Worm (Caenorhabditis elegans) whole organism, L1 larva: ENCODE measurements around the gene C27D8.3.

Experiments used
- C16A3.4 ChIP-seq: fragments of 150-350 bp; optimal IDR thresholded peaks from 2 replicates; lab custom pipeline; 2014; ENCODE audit warnings: missing biosample characterization, missing genetic modification characterization
- C34B4.2 ChIP-seq: sonication (generic microtip); optimal IDR thresholded peaks from 2 replicates; lab custom pipeline; 2017; ENCODE audit warnings: mild to moderate bottlenecking, missing genetic modification characterization, missing compliant biosample characterization
- aha-1 ChIP-seq: fragments of 150-350 bp; optimal IDR thresholded peaks from 2 replicates; lab custom pipeline; 2014; ENCODE audit warnings: missing biosample characterization, missing genetic modification characterization
- alr-1 ChIP-seq: fragments of 200-800 bp; sonication (Bioruptor generic); optimal IDR thresholded peaks from 2 replicates; lab custom pipeline; 2018; ENCODE audit warnings: borderline replicate concordance, mild to moderate bottlenecking, missing genetic modification characterization, missing compliant biosample characterization
- ces-1 ChIP-seq: fragments of 150-350 bp; optimal IDR thresholded peaks from 2 replicates; lab custom pipeline; 2014; ENCODE audit warnings: missing biosample characterization, missing genetic modification reagents, missing genetic modification characterization
- dpl-1 ChIP-seq, 3 experiments: fragments of 150-350 bp in 2 of 3; sonication (generic microtip) in 1 of 3; optimal IDR thresholded peaks; 2 replicates each; lab custom pipeline; 2014 to 2017; ENCODE audit warnings: missing biosample characterization in 3 of 3, missing genetic modification characterization in 3 of 3, missing genetic modification reagents in 3 of 3
- dsc-1 ChIP-seq: sonication (generic microtip); optimal IDR thresholded peaks from 2 replicates; lab custom pipeline; 2016; ENCODE audit warnings: mild to moderate bottlenecking, missing genetic modification characterization, missing compliant biosample characterization
- efl-1 ChIP-seq, 4 experiments: fragments of 150-350 bp; optimal IDR thresholded peaks in 3 of 4; peaks in 1 of 4; 1 replicate in 1 of 4; 2 replicates in 3 of 4; lab custom pipeline; 2014; ENCODE audit warnings: missing biosample characterization in 2 of 4, missing genetic modification characterization in 2 of 4, missing genetic modification reagents in 2 of 4
- egl-27 ChIP-seq, 2 experiments: fragments of 150-350 bp in 1 of 2; sonication (generic microtip); optimal IDR thresholded peaks; 3 replicates each; lab custom pipeline; 2017 to 2018; ENCODE audit warnings: missing biosample characterization in 2 of 2, missing genetic modification characterization in 2 of 2, missing genetic modification reagents in 2 of 2
- elt-2 ChIP-seq: sonication (generic microtip); optimal IDR thresholded peaks from 2 replicates; lab custom pipeline; 2016; ENCODE audit warnings: missing genetic modification characterization, mild to moderate bottlenecking, inconsistent platforms, missing compliant biosample characterization, missing genetic modification reagents
- fkh-8 ChIP-seq: sonication (generic microtip); optimal IDR thresholded peaks from 2 replicates; lab custom pipeline; 2016; ENCODE audit warnings: mild to moderate bottlenecking, missing genetic modification characterization, missing compliant biosample characterization
- grh-1 ChIP-seq: fragments of 200-800 bp; sonication (Bioruptor generic); IDR thresholded peaks from 2 replicates; pipeline ENCODE4 v1.3.6; 2022; ENCODE audit warnings: missing genetic modification reagents, missing genetic modification characterization, missing compliant biosample characterization
- hlh-4 ChIP-seq: sonication (generic microtip); optimal IDR thresholded peaks from 2 replicates; lab custom pipeline; 2016; ENCODE audit warnings: mild to moderate bottlenecking, missing genetic modification characterization, missing compliant biosample characterization
- hpl-2 ChIP-seq: fragments of 150-350 bp; optimal IDR thresholded peaks from 2 replicates; lab custom pipeline; 2014; ENCODE audit warnings: missing biosample characterization, missing genetic modification reagents, missing genetic modification characterization
- lin-14 ChIP-seq: fragments of 200-800 bp; sonication (Bioruptor generic); optimal IDR thresholded peaks from 2 replicates; lab custom pipeline; 2018; ENCODE audit warnings: mild to moderate bottlenecking, missing genetic modification characterization, moderate library complexity, missing compliant biosample characterization
- lin-35 ChIP-seq, 2 experiments: fragments of 150-350 bp; optimal IDR thresholded peaks; 2 replicates each; lab custom pipeline; 2014; ENCODE audit warnings: missing biosample characterization in 2 of 2, missing genetic modification characterization in 2 of 2, missing genetic modification reagents in 2 of 2
- lin-39 ChIP-seq: fragments of 150-350 bp; optimal IDR thresholded peaks from 2 replicates; lab custom pipeline; 2014; ENCODE audit warnings: missing biosample characterization, missing genetic modification reagents, missing genetic modification characterization
- lsy-2 ChIP-seq, 2 experiments: fragments of 150-350 bp; optimal IDR thresholded peaks; 2 replicates each; lab custom pipeline; 2014; ENCODE audit warnings: missing biosample characterization in 2 of 2, missing genetic modification characterization in 2 of 2
- mdl-1 ChIP-seq, 2 experiments: fragments of 150-350 bp; optimal IDR thresholded peaks; 2 replicates each; lab custom pipeline; 2014 to 2017; ENCODE audit warnings: missing biosample characterization in 2 of 2, missing genetic modification characterization in 2 of 2, inconsistent platforms in 1 of 2
- nhr-20 ChIP-seq: sonication (generic microtip); optimal IDR thresholded peaks from 2 replicates; lab custom pipeline; 2016; ENCODE audit warnings: mild to moderate bottlenecking, missing genetic modification characterization, missing compliant biosample characterization
- nhr-237 ChIP-seq: fragments of 150-350 bp; optimal IDR thresholded peaks from 2 replicates; lab custom pipeline; 2014; ENCODE audit warnings: missing biosample characterization, missing genetic modification characterization
- nhr-28 ChIP-seq: fragments of 150-350 bp; optimal IDR thresholded peaks from 2 replicates; lab custom pipeline; 2014; ENCODE audit warnings: missing biosample characterization, missing genetic modification characterization
- nhr-47 ChIP-seq: sonication (generic microtip); optimal IDR thresholded peaks from 2 replicates; lab custom pipeline; 2016; ENCODE audit warnings: mild to moderate bottlenecking, missing genetic modification characterization, moderate library complexity, missing compliant biosample characterization
- nhr-71 ChIP-seq: sonication (generic microtip); optimal IDR thresholded peaks from 2 replicates; lab custom pipeline; 2016; ENCODE audit warnings: mild to moderate bottlenecking, missing genetic modification characterization, moderate library complexity, missing compliant biosample characterization
- nhr-85 ChIP-seq: sonication (generic microtip); peaks from one replicate; lab custom pipeline; 2016; ENCODE audit warnings: missing genetic modification characterization, inconsistent platforms, missing compliant biosample characterization
- nhr-90 ChIP-seq: sonication (generic microtip); optimal IDR thresholded peaks from 2 replicates; lab custom pipeline; 2016; ENCODE audit warnings: mild to moderate bottlenecking, missing genetic modification characterization, missing compliant biosample characterization; ENCODE audit not compliant: poor library complexity
- pag-3 ChIP-seq: sonication (generic microtip); optimal IDR thresholded peaks from 2 replicates; lab custom pipeline; 2017; ENCODE audit warnings: missing genetic modification characterization, mild to moderate bottlenecking, missing compliant biosample characterization, antibody characterized with exemption, borderline replicate concordance; ENCODE audit not compliant: insufficient read depth
- pax-3 ChIP-seq: fragments of 200-800 bp; sonication (Bioruptor generic); optimal IDR thresholded peaks from 2 replicates; lab custom pipeline; 2018; ENCODE audit warnings: mild to moderate bottlenecking, missing genetic modification characterization, moderate library complexity, missing compliant biosample characterization
- pqm-1 ChIP-seq: sonication (generic microtip); optimal IDR thresholded peaks from 3 replicates; lab custom pipeline; 2017; ENCODE audit warnings: missing biosample characterization, missing genetic modification characterization
- sup-37 ChIP-seq: fragments of 200-800 bp; sonication (Bioruptor generic); optimal IDR thresholded peaks from 2 replicates; lab custom pipeline; 2018; ENCODE audit warnings: mild to moderate bottlenecking, missing genetic modification characterization, missing compliant biosample characterization
- tlp-1 ChIP-seq: fragments of 150-350 bp; optimal IDR thresholded peaks from 2 replicates; lab custom pipeline; 2014; ENCODE audit warnings: missing biosample characterization, missing genetic modification characterization
- unc-30 ChIP-seq: sonication (generic microtip); optimal IDR thresholded peaks from 2 replicates; lab custom pipeline; 2017; ENCODE audit warnings: missing biosample characterization, missing genetic modification characterization
- unc-62 ChIP-seq: fragments of 150-350 bp; optimal IDR thresholded peaks from 2 replicates; lab custom pipeline; 2014; ENCODE audit warnings: missing biosample characterization, missing genetic modification reagents, missing genetic modification characterization
- unc-86 ChIP-seq: sonication (generic microtip); optimal IDR thresholded peaks from 2 replicates; lab custom pipeline; 2016; ENCODE audit warnings: missing genetic modification characterization, missing compliant biosample characterization
- vab-15 ChIP-seq: sonication (generic microtip); optimal IDR thresholded peaks from 2 replicates; lab custom pipeline; 2017; ENCODE audit warnings: missing genotype, mild to moderate bottlenecking, missing genetic modification characterization, missing compliant biosample characterization
- zip-4 ChIP-seq: fragments of 200-800 bp; sonication (Bioruptor generic); optimal IDR thresholded peaks from 2 replicates; lab custom pipeline; 2018; ENCODE audit warnings: mild to moderate bottlenecking, missing genetic modification characterization, moderate library complexity, missing compliant biosample characterization

C27D8.3 gene

ce11 chrIV:12689709-12690142 lies 21.8 kb downstream of the C27D8.3 start:
- TF ChIP-seq efl-1 (optimal IDR thresholded peaks at IDR 0.05; lab: Kevin White, UChicago) (no peak), efl-1 (GFP tag; optimal IDR thresholded peaks at IDR 0.05 in 1 of 2; lab: Kevin White, UChicago) (peak in 1 of 2 experiments; percentile 83), lin-35 (GFP tag; optimal IDR thresholded peaks at IDR 0.05; lab: Kevin White, UChicago) (peak in 1 of 2 experiments; percentile 60), nhr-90 (tag; lab: Kevin White, UChicago) (peak; percentile 33), mdl-1 (tag; optimal IDR thresholded peaks at IDR 0.05; lab: Kevin White, UChicago) (no peak), vab-15 (tag; lab: Kevin White, UChicago) (no peak), unc-86 (no peak), lin-39 (tag; lab: Kevin White, UChicago) (no peak), lsy-2 (tag; optimal IDR thresholded peaks at IDR 0.05; lab: Kevin White, UChicago) (no peak), elt-2 (tag; lab: Kevin White, UChicago) (peak; percentile 98), hpl-2 (GFP tag; lab: Kevin White, UChicago) (no peak), tlp-1 (tag; lab: Kevin White, UChicago) (peak; percentile 47), nhr-20 (tag; lab: Kevin White, UChicago) (no peak), grh-1 (GFP tag; lab: Robert Waterston, UW) (no peak), dpl-1 (GFP tag; optimal IDR thresholded peaks at IDR 0.05; lab: Kevin White, UChicago) (peak in 1 of 3 experiments; percentile 21), nhr-85 (tag; lab: Kevin White, UChicago) (no peak), pqm-1 (peak; percentile 75), lin-14 (GFP tag; lab: Kevin White, UChicago) (peak; percentile 2), unc-62 (no peak), ces-1 (no peak), nhr-28 (tag; lab: Kevin White, UChicago) (no peak), zip-4 (GFP tag; lab: Kevin White, UChicago) (no peak)

DNA sequence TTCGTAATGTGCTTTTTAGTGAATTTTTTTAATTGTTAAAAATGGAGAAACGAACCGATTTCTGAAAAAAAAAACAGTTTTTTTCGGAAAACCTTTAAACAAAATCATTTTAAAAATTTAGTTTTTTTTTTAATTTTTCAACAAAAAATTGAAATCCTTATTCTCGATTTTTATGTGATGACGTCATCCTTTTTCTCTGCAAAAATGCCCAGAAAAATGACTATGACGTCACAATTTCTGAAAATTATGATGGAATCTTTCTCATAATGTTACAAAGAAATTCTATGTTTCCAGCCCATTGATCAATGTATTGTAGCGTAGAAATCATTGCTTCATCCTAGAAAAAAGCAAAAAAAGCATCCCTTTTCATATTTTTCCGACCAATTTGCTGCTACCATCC lies 22.3 kb downstream of the C27D8.3 start:
- TF ChIP-seq alr-1 (tag; lab: Kevin White, UChicago) (no peak), pag-3 (tag; lab: Kevin White, UChicago) (no peak), unc-62 (no peak), lsy-2 (tag; optimal IDR thresholded peaks at IDR 0.05; lab: Kevin White, UChicago) (no peak), pqm-1 (no peak), C16A3.4 (tag; lab: Kevin White, UChicago) (no peak), nhr-28 (tag; lab: Kevin White, UChicago) (no peak), fkh-8 (tag; lab: Kevin White, UChicago) (no peak), C34B4.2 (tag; lab: Kevin White, UChicago) (no peak), egl-27 (tag; optimal IDR thresholded peaks at IDR 0.05; lab: Kevin White, UChicago) (no peak), unc-30 (tag; lab: Kevin White, UChicago) (no peak), nhr-47 (tag; lab: Kevin White, UChicago) (no peak), hlh-4 (tag; lab: Kevin White, UChicago) (no peak), nhr-237 (tag; lab: Kevin White, UChicago) (no peak)

DNA sequence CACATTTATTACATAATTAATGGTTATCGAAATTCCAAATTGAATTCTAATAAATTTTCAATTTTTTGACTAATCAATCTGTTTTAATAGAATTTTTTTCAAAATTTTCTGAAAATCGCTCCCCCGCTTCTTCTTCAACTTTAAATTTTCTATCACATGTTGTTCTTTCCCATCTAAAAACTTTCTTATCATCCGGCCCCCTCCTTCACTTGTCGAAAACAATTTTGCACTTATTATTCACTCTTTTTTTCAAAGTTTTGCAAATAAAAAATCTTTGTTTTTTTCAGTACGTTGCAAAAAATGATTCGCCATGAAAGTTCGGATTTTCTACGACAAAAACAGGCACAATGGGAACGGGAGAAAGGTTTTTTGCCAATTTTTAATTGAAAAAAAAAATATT lies 23.2 kb downstream of the C27D8.3 start, which contains the start of gene T23B5.3:
T23B5.3 (plus strand) TSS at position 301 of the 400 bp plus-strand sequence.
- TF ChIP-seq aha-1 (tag; lab: Kevin White, UChicago) (no peak), elt-2 (tag; lab: Kevin White, UChicago) (peak; percentile 18), tlp-1 (tag; lab: Kevin White, UChicago) (no peak), sup-37 (GFP tag; lab: Kevin White, UChicago) (no peak), lin-39 (tag; lab: Kevin White, UChicago) (no peak)

DNA sequence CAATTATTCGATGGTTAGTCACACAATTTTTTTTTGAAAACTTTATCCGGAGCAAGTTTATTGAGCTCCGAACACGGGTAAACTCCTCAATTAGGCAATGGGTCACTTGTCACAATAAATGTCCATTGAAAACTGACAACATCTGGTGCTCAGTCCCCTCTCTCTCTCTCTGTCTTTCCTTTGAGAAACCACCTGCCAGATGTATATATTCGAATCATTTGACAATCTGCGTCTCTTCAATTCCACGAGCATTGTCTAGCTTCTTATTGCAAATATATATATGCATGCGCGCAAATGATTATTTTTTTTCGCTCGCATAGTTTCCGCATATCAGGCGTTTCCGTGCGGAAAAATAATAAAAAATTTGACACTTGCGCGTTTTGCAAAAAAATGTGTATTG lies 25.7 kb downstream of the C27D8.3 start:
- TF ChIP-seq nhr-71 (tag; lab: Kevin White, UChicago) = no peak
- TF ChIP-seq pax-3 (tag; lab: Kevin White, UChicago) = no peak
- TF ChIP-seq dsc-1 (tag; lab: Kevin White, UChicago) = peak; percentile 4
